Worm (Caenorhabditis elegans) whole organism, L1 larva: ENCODE results near the gene cht-1.
A peak's percentile ranks its signal among the peaks of the same experiment; 100 is the strongest.

ENCODE experiments used
- C04F5.9 ChIP-seq: sonication (generic microtip); optimal IDR thresholded peaks from 2 replicates; lab custom pipeline; 2016; ENCODE audit warnings: missing genetic modification characterization, missing compliant biosample characterization
- C34B4.2 ChIP-seq: sonication (generic microtip); optimal IDR thresholded peaks from 2 replicates; lab custom pipeline; 2017; ENCODE audit warnings: mild to moderate bottlenecking, missing genetic modification characterization, missing compliant biosample characterization
- F16B12.6 ChIP-seq: fragments of 150-350 bp; optimal IDR thresholded peaks from 2 replicates; lab custom pipeline; 2014; ENCODE audit warnings: missing biosample characterization, missing genetic modification characterization
- Y116A8C.19 ChIP-seq: sonication (generic microtip); optimal IDR thresholded peaks from 2 replicates; lab custom pipeline; 2016; ENCODE audit warnings: missing compliant biosample characterization, missing genetic modification characterization, borderline replicate concordance
- blmp-1 ChIP-seq: fragments of 150-350 bp; optimal IDR thresholded peaks from 2 replicates; lab custom pipeline; 2014; ENCODE audit warnings: missing biosample characterization, missing genetic modification characterization
- ceh-88 ChIP-seq: fragments of 200-800 bp; sonication (Bioruptor generic); IDR thresholded peaks from 2 replicates; pipeline ENCODE4 v1.3.6; 2022; ENCODE audit warnings: missing genetic modification characterization, missing compliant biosample characterization
- ces-1 ChIP-seq: fragments of 150-350 bp; optimal IDR thresholded peaks from 2 replicates; lab custom pipeline; 2014; ENCODE audit warnings: missing biosample characterization, missing genetic modification reagents, missing genetic modification characterization
- dsc-1 ChIP-seq: sonication (generic microtip); optimal IDR thresholded peaks from 2 replicates; lab custom pipeline; 2016; ENCODE audit warnings: mild to moderate bottlenecking, missing genetic modification characterization, missing compliant biosample characterization
- egl-13 ChIP-seq: sonication (generic microtip); optimal IDR thresholded peaks from 2 replicates; lab custom pipeline; 2016; ENCODE audit warnings: missing genotype, missing genetic modification reagents, missing genetic modification characterization, missing compliant biosample characterization
- fkh-10 ChIP-seq: sonication (generic microtip); optimal IDR thresholded peaks from 2 replicates; lab custom pipeline; 2017; ENCODE audit warnings: missing biosample characterization, missing genetic modification reagents, missing genetic modification characterization
- fkh-4 ChIP-seq: sonication (generic microtip); optimal IDR thresholded peaks from 2 replicates; lab custom pipeline; 2016; ENCODE audit warnings: missing compliant biosample characterization, missing genetic modification characterization, borderline replicate concordance
- fkh-8 ChIP-seq: sonication (generic microtip); optimal IDR thresholded peaks from 2 replicates; lab custom pipeline; 2016; ENCODE audit warnings: mild to moderate bottlenecking, missing genetic modification characterization, missing compliant biosample characterization
- fos-1 ChIP-seq: fragments of 150-350 bp; optimal IDR thresholded peaks from 2 replicates; lab custom pipeline; 2014; ENCODE audit warnings: missing biosample characterization, missing genetic modification characterization
- grh-1 ChIP-seq: fragments of 200-800 bp; sonication (Bioruptor generic); IDR thresholded peaks from 2 replicates; pipeline ENCODE4 v1.3.6; 2022; ENCODE audit warnings: missing genetic modification reagents, missing genetic modification characterization, missing compliant biosample characterization
- hlh-17 ChIP-seq: fragments of 200-800 bp; sonication (Bioruptor generic); optimal IDR thresholded peaks from 2 replicates; lab custom pipeline; 2018; ENCODE audit warnings: missing genetic modification characterization, mild to moderate bottlenecking, missing compliant biosample characterization, moderate library complexity, borderline replicate concordance
- hpl-2 ChIP-seq: fragments of 150-350 bp; optimal IDR thresholded peaks from 2 replicates; lab custom pipeline; 2014; ENCODE audit warnings: missing biosample characterization, missing genetic modification reagents, missing genetic modification characterization
- isw-1 ChIP-seq: fragments of 200-800 bp; sonication (Bioruptor generic); IDR thresholded peaks from 2 replicates; pipeline ENCODE4 v1.3.6; 2022; ENCODE audit warnings: missing genetic modification characterization, missing compliant biosample characterization
- jun-1 ChIP-seq: fragments of 150-350 bp; optimal IDR thresholded peaks from 2 replicates; lab custom pipeline; 2014; ENCODE audit warnings: missing biosample characterization, missing genetic modification reagents, missing genetic modification characterization
- lin-13 ChIP-seq: fragments of 150-350 bp; optimal IDR thresholded peaks from 2 replicates; lab custom pipeline; 2014; ENCODE audit warnings: missing biosample characterization, missing genetic modification reagents, missing genetic modification characterization
- lin-14 ChIP-seq: fragments of 200-800 bp; sonication (Bioruptor generic); optimal IDR thresholded peaks from 2 replicates; lab custom pipeline; 2018; ENCODE audit warnings: mild to moderate bottlenecking, missing genetic modification characterization, moderate library complexity, missing compliant biosample characterization
- lin-35 ChIP-seq, 2 experiments: fragments of 150-350 bp; optimal IDR thresholded peaks; 2 replicates each; lab custom pipeline; 2014; ENCODE audit warnings: missing biosample characterization in 2 of 2, missing genetic modification characterization in 2 of 2, missing genetic modification reagents in 2 of 2
- lin-39 ChIP-seq: fragments of 150-350 bp; optimal IDR thresholded peaks from 2 replicates; lab custom pipeline; 2014; ENCODE audit warnings: missing biosample characterization, missing genetic modification reagents, missing genetic modification characterization
- lsy-2 ChIP-seq, 2 experiments: fragments of 150-350 bp; optimal IDR thresholded peaks; 2 replicates each; lab custom pipeline; 2014; ENCODE audit warnings: missing biosample characterization in 2 of 2, missing genetic modification characterization in 2 of 2
- mab-9 ChIP-seq: fragments of 200-800 bp; sonication (Bioruptor generic); IDR thresholded peaks from 2 replicates; pipeline ENCODE4 v1.3.6; 2022; ENCODE audit warnings: missing genetic modification reagents, missing genetic modification characterization, missing compliant biosample characterization
- mef-2 ChIP-seq: fragments of 150-350 bp; optimal IDR thresholded peaks from 2 replicates; lab custom pipeline; 2014; ENCODE audit warnings: missing biosample characterization, missing genetic modification characterization
- nhr-11 ChIP-seq: fragments of 150-350 bp; optimal IDR thresholded peaks from 2 replicates; lab custom pipeline; 2014; ENCODE audit warnings: missing biosample characterization, missing genetic modification characterization
- nhr-12 ChIP-seq: sonication (generic microtip); optimal IDR thresholded peaks from 2 replicates; lab custom pipeline; 2017; ENCODE audit warnings: missing biosample characterization, missing genetic modification characterization
- nhr-19 ChIP-seq: fragments of 200-800 bp; sonication (Bioruptor generic); conservative IDR thresholded peaks from 2 replicates; pipeline ENCODE4 v1.3.6; 2022; ENCODE audit warnings: missing genetic modification characterization, missing compliant biosample characterization
- nhr-237 ChIP-seq: fragments of 150-350 bp; optimal IDR thresholded peaks from 2 replicates; lab custom pipeline; 2014; ENCODE audit warnings: missing biosample characterization, missing genetic modification characterization
- nhr-28 ChIP-seq: fragments of 150-350 bp; optimal IDR thresholded peaks from 2 replicates; lab custom pipeline; 2014; ENCODE audit warnings: missing biosample characterization, missing genetic modification characterization
- nhr-90 ChIP-seq: sonication (generic microtip); optimal IDR thresholded peaks from 2 replicates; lab custom pipeline; 2016; ENCODE audit warnings: mild to moderate bottlenecking, missing genetic modification characterization, missing compliant biosample characterization; ENCODE audit not compliant: poor library complexity
- pax-3 ChIP-seq: fragments of 200-800 bp; sonication (Bioruptor generic); optimal IDR thresholded peaks from 2 replicates; lab custom pipeline; 2018; ENCODE audit warnings: mild to moderate bottlenecking, missing genetic modification characterization, moderate library complexity, missing compliant biosample characterization
- pqm-1 ChIP-seq: sonication (generic microtip); optimal IDR thresholded peaks from 3 replicates; lab custom pipeline; 2017; ENCODE audit warnings: missing biosample characterization, missing genetic modification characterization
- rnt-1 ChIP-seq: sonication (generic microtip); optimal IDR thresholded peaks from 2 replicates; lab custom pipeline; 2016; ENCODE audit warnings: mild to moderate bottlenecking, missing genetic modification characterization, moderate library complexity, missing compliant biosample characterization
- skn-1 ChIP-seq: fragments of 150-350 bp; optimal IDR thresholded peaks from 2 replicates; lab custom pipeline; 2014; ENCODE audit warnings: missing biosample characterization, missing genetic modification characterization
- snpc-4 ChIP-seq: fragments of 150-350 bp; optimal IDR thresholded peaks from 2 replicates; lab custom pipeline; 2014; ENCODE audit warnings: missing biosample characterization, missing genetic modification characterization
- sup-37 ChIP-seq: fragments of 200-800 bp; sonication (Bioruptor generic); optimal IDR thresholded peaks from 2 replicates; lab custom pipeline; 2018; ENCODE audit warnings: mild to moderate bottlenecking, missing genetic modification characterization, missing compliant biosample characterization
- swsn-7 ChIP-seq: sonication (generic microtip); optimal IDR thresholded peaks from 2 replicates; lab custom pipeline; 2016; ENCODE audit warnings: missing genetic modification characterization, missing compliant biosample characterization
- tbx-2 ChIP-seq: sonication (generic microtip); optimal IDR thresholded peaks from 2 replicates; lab custom pipeline; 2016; ENCODE audit warnings: missing genetic modification characterization, missing compliant biosample characterization
- unc-130 ChIP-seq: fragments of 150-350 bp; optimal IDR thresholded peaks from 2 replicates; lab custom pipeline; 2017; ENCODE audit warnings: missing biosample characterization, missing genetic modification characterization, inconsistent platforms
- unc-86 ChIP-seq: sonication (generic microtip); optimal IDR thresholded peaks from 2 replicates; lab custom pipeline; 2016; ENCODE audit warnings: missing genetic modification characterization, missing compliant biosample characterization
- xbp-1 ChIP-seq: sonication (generic microtip); optimal IDR thresholded peaks from 2 replicates; lab custom pipeline; 2016; ENCODE audit warnings: missing genetic modification characterization, missing compliant biosample characterization
- zag-1 ChIP-seq: fragments of 150-350 bp; optimal IDR thresholded peaks from 2 replicates; lab custom pipeline; 2014; ENCODE audit warnings: missing biosample characterization, missing genetic modification characterization
- ztf-11 ChIP-seq, 2 experiments: sonication (generic microtip); optimal IDR thresholded peaks; 2 replicates each; lab custom pipeline; 2016 to 2017; ENCODE audit warnings: missing genetic modification characterization in 2 of 2, missing biosample characterization in 1 of 2, missing compliant biosample characterization in 1 of 2
- ztf-4 ChIP-seq: fragments of 150-350 bp; optimal IDR thresholded peaks from 2 replicates; lab custom pipeline; 2014; ENCODE audit warnings: missing biosample characterization, missing genetic modification characterization

cht-1 gene

DNA sequence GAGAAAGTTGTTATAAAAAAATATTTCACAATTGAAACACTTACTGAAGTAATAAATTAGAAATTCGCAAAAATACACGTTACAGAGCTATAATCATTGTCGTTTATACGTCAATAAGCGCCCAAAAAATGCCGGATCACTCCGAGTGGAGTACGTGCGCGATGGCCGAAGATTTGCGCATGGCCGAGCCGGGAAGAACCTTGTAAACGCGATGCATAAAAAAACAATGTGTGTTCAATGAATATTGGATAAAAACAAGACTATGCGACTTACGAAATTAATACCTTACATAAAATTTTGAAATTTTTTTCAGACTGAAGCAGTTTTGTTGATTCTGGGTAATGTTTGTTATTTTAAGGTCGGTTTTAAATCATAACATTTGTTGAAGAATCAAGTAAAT lies 20.7 kb downstream of the cht-1 start, which contains the start of gene sorf-1 (continued):
- no peak for TF ChIP-seq lin-39 (tag; lab: Kevin White, UChicago)
- no peak for TF ChIP-seq sup-37
- no peak for TF ChIP-seq unc-130 (tag; lab: Kevin White, UChicago)

DNA sequence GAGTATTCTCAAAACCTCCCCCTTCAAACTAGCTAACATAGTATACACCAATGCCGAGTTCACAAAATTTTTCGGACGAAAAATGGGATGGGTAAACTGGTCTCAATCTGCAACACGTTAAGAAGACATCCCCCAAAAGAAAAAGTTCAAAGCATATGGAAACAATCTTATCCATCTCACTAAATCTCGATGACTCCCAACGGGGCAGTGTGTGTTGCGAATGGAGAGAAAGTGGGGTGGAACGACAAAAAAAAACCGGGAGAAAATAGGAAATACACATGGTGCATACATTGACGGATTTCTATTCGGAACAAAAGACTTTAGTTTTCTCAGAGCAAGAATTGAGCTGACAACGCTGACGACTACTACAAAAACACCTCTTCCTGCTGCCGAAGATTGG lies 24.5 kb downstream of the cht-1 start:
- TF ChIP-seq unc-130 (tag; lab: Kevin White, UChicago) (no peak), lsy-2 (tag; optimal IDR thresholded peaks at IDR 0.05; lab: Kevin White, UChicago) (no peak), rnt-1 (tag; lab: Kevin White, UChicago) (no peak), nhr-237 (tag; lab: Kevin White, UChicago) (no peak), fkh-4 (tag; lab: Kevin White, UChicago) (peak; percentile 50), jun-1 (no peak), lin-14 (GFP tag; lab: Kevin White, UChicago) (no peak), grh-1 (GFP tag; lab: Robert Waterston, UW) (no peak), tbx-2 (tag; lab: Kevin White, UChicago) (no peak), lin-13 (GFP tag; lab: Kevin White, UChicago) (no peak), dsc-1 (tag; lab: Kevin White, UChicago) (peak; percentile 88)

ce11 chrX:3374642-3375041 lies 25.2 kb downstream of the cht-1 start, which contains the start of gene clc-3:
clc-3 (minus strand) TSS chrX:3374742.
- TF ChIP-seq ztf-4 (no peak), lin-14 (GFP tag; lab: Kevin White, UChicago) (peak; percentile 2)

DNA sequence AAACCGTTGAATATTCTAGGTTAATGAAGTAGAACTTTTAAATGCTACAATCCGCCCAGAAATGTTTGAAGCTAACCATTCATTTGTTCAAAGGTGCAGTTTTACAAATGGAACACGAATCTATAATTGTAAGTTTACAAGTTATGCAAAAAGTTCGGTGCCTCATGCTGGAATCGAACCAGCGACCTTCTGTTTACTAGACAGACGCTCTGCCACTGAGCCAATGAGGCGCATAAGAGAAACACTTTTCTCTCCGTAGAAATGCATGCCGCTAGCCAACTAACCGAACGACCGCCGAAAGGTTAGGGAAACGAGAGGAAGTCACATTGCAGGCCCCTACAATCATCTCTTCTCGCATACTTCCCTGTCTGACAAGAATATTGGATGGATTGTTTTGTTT lies 28.6 kb downstream of the cht-1 start:
- peak; percentile 27 for TF ChIP-seq egl-13
- no peak for TF ChIP-seq pax-3 (tag; lab: Kevin White, UChicago)
- TF ChIP-seq grh-1 (GFP tag; lab: Robert Waterston, UW): peak; percentile 20; the same call in 1 of the 2 replicates
- peak; percentile 37 for TF ChIP-seq nhr-237 (tag; lab: Kevin White, UChicago)
- no peak for TF ChIP-seq sup-37
- peak; percentile 68 for TF ChIP-seq fkh-8
- no peak for TF ChIP-seq fkh-4 (tag; lab: Kevin White, UChicago)
- no peak for TF ChIP-seq ztf-11 (tag; optimal IDR thresholded peaks at IDR 0.05; lab: Kevin White, UChicago)
- peak; percentile 49 for TF ChIP-seq fos-1
- peak; percentile 71 for TF ChIP-seq swsn-7 (tag; lab: Kevin White, UChicago)
- TF ChIP-seq isw-1 (GFP tag; lab: Robert Waterston, UW): peak; percentile 38
- no peak for TF ChIP-seq Y116A8C.19 (tag; lab: Kevin White, UChicago)
- peak; percentile 59 for TF ChIP-seq xbp-1 (tag; lab: Kevin White, UChicago)
- no peak for TF ChIP-seq C34B4.2 (tag; lab: Kevin White, UChicago)
- TF ChIP-seq nhr-90 (tag; lab: Kevin White, UChicago): peak; percentile 71
- TF ChIP-seq ces-1 (GFP tag; lab: Kevin White, UChicago): no peak
- TF ChIP-seq rnt-1 (tag; lab: Kevin White, UChicago): peak; percentile 75
- no peak for TF ChIP-seq zag-1 (tag; lab: Kevin White, UChicago)
- peak; percentile 30 to 67 for TF ChIP-seq lsy-2 (tag; optimal IDR thresholded peaks at IDR 0.05; lab: Kevin White, UChicago)
- TF ChIP-seq nhr-12 (tag; lab: Kevin White, UChicago): no peak
- peak; percentile 53 for TF ChIP-seq fkh-10 (GFP tag; lab: Kevin White, UChicago)
- peak; percentile 35 for TF ChIP-seq skn-1 (tag; lab: Kevin White, UChicago)
- no peak for TF ChIP-seq nhr-28 (tag; lab: Kevin White, UChicago)
- peak; percentile 49 to 70 for TF ChIP-seq lin-35 (GFP tag; optimal IDR thresholded peaks at IDR 0.05; lab: Kevin White, UChicago)
- peak; percentile 71 for TF ChIP-seq tbx-2 (tag; lab: Kevin White, UChicago)
- no peak for TF ChIP-seq blmp-1
- no peak for TF ChIP-seq C04F5.9
- TF ChIP-seq mef-2 (tag; lab: Kevin White, UChicago): no peak
- TF ChIP-seq unc-86 (tag; lab: Kevin White, UChicago): peak; percentile 66
- peak; percentile 77 for TF ChIP-seq nhr-19 (GFP tag; lab: Robert Waterston, UW)
- peak; percentile 5 for TF ChIP-seq lin-13 (GFP tag; lab: Kevin White, UChicago)
- TF ChIP-seq mab-9 (GFP tag; lab: Robert Waterston, UW): 0 out of 2 replicates have a peak, but pooled peaks have one; percentile 45
- peak; percentile 50; the same call in 1 of the 2 replicates for TF ChIP-seq ceh-88 (GFP tag; lab: Robert Waterston, UW)
- no peak for TF ChIP-seq pqm-1 (tag; lab: Kevin White, UChicago)
- TF ChIP-seq F16B12.6 (tag; lab: Kevin White, UChicago): no peak
- TF ChIP-seq snpc-4 (tag; lab: Kevin White, UChicago): peak; percentile 14
- TF ChIP-seq unc-130 (tag; lab: Kevin White, UChicago): peak; percentile 11
- TF ChIP-seq hpl-2 (GFP tag; lab: Kevin White, UChicago): no peak
- no peak for TF ChIP-seq nhr-11 (tag; lab: Kevin White, UChicago)
- TF ChIP-seq hlh-17 (GFP tag; lab: Kevin White, UChicago): no peak
